Worm (Caenorhabditis elegans): Measurements from ENCODE around the gene F28G4.4.

DNA sequence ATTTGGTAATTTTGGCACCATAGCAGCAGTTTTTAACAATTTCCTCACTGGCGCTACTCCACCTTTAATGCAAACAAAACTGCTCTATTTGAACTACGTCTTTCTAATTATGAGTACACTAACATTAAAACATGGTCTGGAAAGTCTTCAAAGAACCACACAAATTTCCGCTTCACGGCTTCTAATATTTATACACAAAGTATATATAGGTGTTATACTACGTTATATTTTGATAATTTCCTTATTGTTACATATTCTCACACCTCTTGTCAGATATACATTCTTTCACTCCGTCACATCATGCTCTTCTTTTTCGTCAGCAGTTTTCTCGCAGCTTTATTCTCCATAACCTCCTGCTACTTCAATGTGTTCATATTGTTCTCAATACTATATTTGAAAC is 14.6 kb upstream of the F28G4.4 start, which contains the start of gene srbc-82:
- TF ChIP-seq dao-5 (tag; optimal IDR thresholded peaks at IDR 0.05) (no peak), him-1 (tag; optimal IDR thresholded peaks at IDR 0.05) (no peak)

Data from whole organism, L4/young adult.